Worm (Caenorhabditis elegans) whole organism, L1 larva: Measurements from ENCODE around the gene ZC395.5.

Experiments used
- egl-27 ChIP-seq, 2 experiments: fragments of 150-350 bp in 1 of 2; sonication (generic microtip); optimal IDR thresholded peaks; 3 replicates each; lab custom pipeline; 2017 to 2018; ENCODE audit warnings: missing biosample characterization in 2 of 2, missing genetic modification characterization in 2 of 2, missing genetic modification reagents in 2 of 2
- elt-2 ChIP-seq: sonication (generic microtip); optimal IDR thresholded peaks from 2 replicates; lab custom pipeline; 2016; ENCODE audit warnings: missing genetic modification characterization, mild to moderate bottlenecking, inconsistent platforms, missing compliant biosample characterization, missing genetic modification reagents
- elt-3 ChIP-seq, 6 experiments: fragments of 150-350 bp in 1 of 6; sonication (generic microtip); optimal IDR thresholded peaks; 2 replicates each; lab custom pipeline; 2017 to 2018; ENCODE audit warnings: missing biosample characterization in 6 of 6, missing genetic modification characterization in 6 of 6, inconsistent platforms in 1 of 6
- nhr-76 ChIP-seq: sonication (generic microtip); optimal IDR thresholded peaks from 2 replicates; lab custom pipeline; 2017; ENCODE audit warnings: missing biosample characterization, missing genetic modification characterization
- nhr-90 ChIP-seq: sonication (generic microtip); optimal IDR thresholded peaks from 2 replicates; lab custom pipeline; 2016; ENCODE audit warnings: mild to moderate bottlenecking, missing genetic modification characterization, missing compliant biosample characterization; ENCODE audit not compliant: poor library complexity
- unc-62 ChIP-seq: fragments of 150-350 bp; optimal IDR thresholded peaks from 2 replicates; lab custom pipeline; 2014; ENCODE audit warnings: missing biosample characterization, missing genetic modification reagents, missing genetic modification characterization
- zip-4 ChIP-seq: fragments of 200-800 bp; sonication (Bioruptor generic); optimal IDR thresholded peaks from 2 replicates; lab custom pipeline; 2018; ENCODE audit warnings: mild to moderate bottlenecking, missing genetic modification characterization, moderate library complexity, missing compliant biosample characterization

DNA sequence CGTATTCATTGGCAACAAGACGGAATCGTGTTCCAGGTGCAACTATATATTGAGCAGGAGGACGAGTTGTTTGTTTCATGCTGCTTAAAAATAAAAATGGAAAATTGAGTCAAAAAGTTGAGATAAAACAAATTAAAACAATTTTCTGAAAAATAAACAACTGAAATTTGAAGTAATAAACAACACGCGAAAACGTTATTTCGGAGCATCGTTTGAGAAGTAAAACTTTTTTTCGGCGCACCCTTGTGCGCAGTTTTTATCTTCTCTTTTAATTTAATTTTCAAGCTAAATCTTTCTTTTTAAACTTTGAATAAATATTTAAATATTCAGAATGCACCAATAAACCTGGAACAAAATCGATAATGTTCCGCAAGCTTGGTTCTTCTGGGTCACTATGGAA, 13.5 kb upstream of the ZC395.5 start, which contains the start of the genes sumv-1 and gop-1:
- TF ChIP-seq elt-2 (no peak), unc-62 (GFP tag; lab: Kevin White, UChicago) (no peak), nhr-90 (no peak), zip-4 (GFP tag; lab: Kevin White, UChicago) (no peak), elt-3 (tag; optimal IDR thresholded peaks at IDR 0.05; lab: Kevin White, UChicago) (no peak), egl-27 (tag; optimal IDR thresholded peaks at IDR 0.05; lab: Kevin White, UChicago) (no peak), nhr-76 (no peak)
